Fruit fly (Drosophila melanogaster): ENCODE measurements around the gene CG31415.

CG31415 gene

dm6 chr3R:9777941-9778360 is 34.6 kb downstream of the CG31415 start, which contains the start of gene RpS29 (continued):
- TF ChIP-seq dmrt99B (tag; optimal IDR thresholded peaks at IDR 0.05) (peak; percentile 44), lbe (GFP tag; optimal IDR thresholded peaks at IDR 0.05) (peak; percentile 58), CG2202 (tag; optimal IDR thresholded peaks at IDR 0.05) (peak; percentile 47), maf-S (GFP tag; optimal IDR thresholded peaks at IDR 0.05) (peak; percentile 84), hth (optimal IDR thresholded peaks at IDR 0.05) (no peak), CG15269 (tag; optimal IDR thresholded peaks at IDR 0.05) (peak; percentile 58), nom (GFP tag; optimal IDR thresholded peaks at IDR 0.05) (peak; percentile 78), crol (GFP tag; IDR thresholded peaks at IDR 0.05) (no peak), klu (GFP tag; IDR thresholded peaks at IDR 0.05) (peak; percentile 31; the same call in 1 of the 2 replicates), CG11085 (GFP tag; IDR thresholded peaks at IDR 0.05) (peak; percentile 79), CG11093 (GFP tag; IDR thresholded peaks at IDR 0.05) (no peak), CG12219 (GFP tag; optimal IDR thresholded peaks at IDR 0.05) (peak; percentile 56), zen (tag; optimal IDR thresholded peaks at IDR 0.05) (peak; percentile 39), CG17802 (tag; optimal IDR thresholded peaks at IDR 0.05) (peak; percentile 53), zfh2 (GFP tag; optimal IDR thresholded peaks at IDR 0.05) (peak; percentile 87), ranshi (GFP tag; IDR thresholded peaks at IDR 0.05) (peak; percentile 68), seq (GFP tag; IDR thresholded peaks at IDR 0.05) (no peak; the same call in 1 of the 2 replicates), CG3065 (GFP tag; optimal IDR thresholded peaks at IDR 0.05) (peak; percentile 29), sug (tag; optimal IDR thresholded peaks at IDR 0.05) (peak; percentile 89), zfh1 (GFP tag; IDR thresholded peaks at IDR 0.05) (peak; percentile 84), CG6854 (GFP tag; optimal IDR thresholded peaks at IDR 0.05) (peak; percentile 66), Atf6 (GFP tag; IDR thresholded peaks at IDR 0.05) (peak; percentile 72), CG3726 (GFP tag; IDR thresholded peaks at IDR 0.05) (peak; percentile 69; the same call in 2 of the 3 replicates), Six4 (GFP tag; optimal IDR thresholded peaks at IDR 0.05) (peak; percentile 61), CG4854 (GFP tag; optimal IDR thresholded peaks at IDR 0.05) (peak; percentile 57), Dbx (GFP tag; IDR thresholded peaks at IDR 0.05) (peak; percentile 93), CG1233 (GFP tag; optimal IDR thresholded peaks at IDR 0.05) (peak; percentile 60), CG9215 (GFP tag; IDR thresholded peaks at IDR 0.05) (peak; percentile 58; the same call in 1 of the 2 replicates), CG34422 (GFP tag; IDR thresholded peaks at IDR 0.05) (peak; percentile 89), CG34224 (GFP tag; IDR thresholded peaks at IDR 0.05; ENCODE audit: partially characterized antibody) (peak; percentile 93), CG14667 (GFP tag; IDR thresholded peaks at IDR 0.05) (peak; percentile 54; the same call in 1 of the 2 replicates), az2 (GFP tag; optimal IDR thresholded peaks at IDR 0.05) (peak; percentile 69), Dfd (GFP tag; optimal IDR thresholded peaks at IDR 0.05) (no peak), jing (GFP tag; optimal IDR thresholded peaks at IDR 0.05) (no peak), pfk (GFP tag; optimal IDR thresholded peaks at IDR 0.05) (peak; percentile 77), CG4360 (GFP tag; IDR thresholded peaks at IDR 0.05) (no peak), CG11696 (GFP tag; IDR thresholded peaks at IDR 0.05) (no peak), CG17612 (GFP tag; IDR thresholded peaks at IDR 0.05) (peak; percentile 31; the same call in 1 of the 2 replicates), Sin3A (optimal IDR thresholded peaks at IDR 0.05) (peak; percentile 87), CG7928 (GFP tag; optimal IDR thresholded peaks at IDR 0.05) (peak; percentile 74), fru (optimal IDR thresholded peaks at IDR 0.05) (no peak), CkIIα-i1 (GFP tag; IDR thresholded peaks at IDR 0.05) (0 out of 2 replicates have a peak, but pooled peaks have one; percentile 33), fd102C (GFP tag; optimal IDR thresholded peaks at IDR 0.05) (no peak), CG10431 (GFP tag; optimal IDR thresholded peaks at IDR 0.05) (peak; percentile 70), NC2β (GFP tag; optimal IDR thresholded peaks at IDR 0.05) (peak; percentile 96), bigmax (GFP tag; optimal IDR thresholded peaks at IDR 0.05) (peak; percentile 99), zf30C (GFP tag; optimal IDR thresholded peaks at IDR 0.05) (peak; percentile 57), CG2120 (GFP tag; optimal IDR thresholded peaks at IDR 0.05) (peak; percentile 90), stc (GFP tag; IDR thresholded peaks at IDR 0.05) (peak; percentile 71), CG10543 (GFP tag; optimal IDR thresholded peaks at IDR 0.05) (peak; percentile 93), exex (tag; optimal IDR thresholded peaks at IDR 0.05) (peak; percentile 39), CG9437 (GFP tag; optimal IDR thresholded peaks at IDR 0.05) (no peak)
